Fruit fly (Drosophila melanogaster) ovary, adult (tissue): Measurements from ENCODE around the gene InR.
A peak's percentile ranks its signal among the peaks of the same experiment; 100 is the strongest.

ENCODE experiments used
- CG17801 ChIP-seq: fragments of 200-800 bp; optimal IDR thresholded peaks from 2 replicates; lab custom pipeline; 2019; ENCODE audit warnings: missing biosample characterization, mild to moderate bottlenecking, missing genetic modification characterization, moderate library complexity; ENCODE audit not compliant: partially characterized antibody

Gene InR

dm6 chr3R:21601954-21602687, 17.0 kb downstream of the InR start:
- no peak for TF ChIP-seq CG17801 (GFP tag; lab: Kevin White, UChicago)

dm6 chr3R:21599642-21600041, 19.5 kb downstream of the InR start:
- no peak for TF ChIP-seq CG17801 (GFP tag; lab: Kevin White, UChicago)

- TF ChIP-seq CG17801 (GFP tag; lab: Kevin White, UChicago) = no peak
These were observed 20.5 kb downstream of the InR start for dm6 chr3R:21598605-21599004.

dm6 chr3R:21597877-21598276, 21.2 kb downstream of the InR start:
- no peak for TF ChIP-seq CG17801 (GFP tag; lab: Kevin White, UChicago)

- TF ChIP-seq CG17801 (GFP tag; lab: Kevin White, UChicago) = no peak
These were observed 22.8 kb downstream of the InR start for dm6 chr3R:21596151-21596802.

- TF ChIP-seq CG17801 (GFP tag; lab: Kevin White, UChicago) = no peak
These were observed 24.7 kb downstream of the InR start for dm6 chr3R:21594417-21594892.

- TF ChIP-seq CG17801 (GFP tag; lab: Kevin White, UChicago) = no peak
These were observed 25.3 kb downstream of the InR start for dm6 chr3R:21593735-21594345.

dm6 chr3R:21593079-21593478, 26.0 kb downstream of the InR start:
- TF ChIP-seq CG17801 (GFP tag; lab: Kevin White, UChicago) = no peak

- TF ChIP-seq CG17801 (GFP tag; lab: Kevin White, UChicago) = peak; percentile 5
These were observed 27.2 kb downstream of the InR start for dm6 chr3R:21591962-21592361.

- TF ChIP-seq CG17801 (GFP tag; lab: Kevin White, UChicago) = no peak
These were observed 27.8 kb downstream of the InR start for dm6 chr3R:21591370-21591743.

dm6 chr3R:21590677-21591369, 28.3 kb downstream of the InR start:
- no peak for TF ChIP-seq CG17801 (GFP tag; lab: Kevin White, UChicago)

- peak; percentile 9 for TF ChIP-seq CG17801 (GFP tag; lab: Kevin White, UChicago)
These were observed 28.9 kb downstream of the InR start for dm6 chr3R:21590203-21590659.

- TF ChIP-seq CG17801 (GFP tag; lab: Kevin White, UChicago) = no peak
These were observed 29.5 kb downstream of the InR start for dm6 chr3R:21589500-21590202.

- no peak for TF ChIP-seq CG17801 (GFP tag; lab: Kevin White, UChicago)
These were observed 31.6 kb downstream of the InR start for dm6 chr3R:21587480-21588055.
